Worm (Caenorhabditis elegans) whole organism, young adult: ENCODE data around the gene rict-1.
A peak's percentile ranks its signal among the peaks of the same experiment; 100 is the strongest.

Experiments
- B0019.2 ChIP-seq: fragments of 200-800 bp; sonication (Bioruptor generic); conservative IDR thresholded peaks from 2 replicates; pipeline ENCODE4 v1.3.6; 2022; ENCODE audit warnings: missing genetic modification reagents, missing genetic modification characterization, missing compliant biosample characterization
- B0035.1 ChIP-seq: sonication (generic microtip); optimal IDR thresholded peaks from 2 replicates; lab custom pipeline; 2016; ENCODE audit warnings: missing genetic modification characterization, mild to moderate bottlenecking, missing compliant biosample characterization, missing genotype, missing genetic modification reagents
- B0336.3 ChIP-seq: fragments of 200-800 bp; sonication (Bioruptor generic); IDR thresholded peaks from 2 replicates; pipeline ENCODE4 v1.3.6; 2022; ENCODE audit warnings: missing genetic modification characterization, missing compliant biosample characterization
- C06A6.2 ChIP-seq: fragments of 200-800 bp; sonication (Bioruptor generic); conservative IDR thresholded peaks from 2 replicates; pipeline ENCODE4 v1.3.6; 2022; ENCODE audit warnings: missing genetic modification characterization, missing compliant biosample characterization
- F10E7.11 ChIP-seq: sonication (generic microtip); optimal IDR thresholded peaks from 2 replicates; lab custom pipeline; 2017; ENCODE audit warnings: mild to moderate bottlenecking, missing genetic modification characterization, moderate library complexity, missing compliant biosample characterization
- F37B4.10 ChIP-seq: fragments of 200-800 bp; sonication (Bioruptor generic); IDR thresholded peaks from 2 replicates; pipeline ENCODE4 v1.3.6; 2022; ENCODE audit warnings: missing genetic modification characterization, missing compliant biosample characterization
- Y53G8AR.9 ChIP-seq: fragments of 200-800 bp; sonication (Bioruptor generic); conservative IDR thresholded peaks from 2 replicates; pipeline ENCODE4 v1.3.6; 2022; ENCODE audit warnings: missing genetic modification reagents, missing genetic modification characterization, missing compliant biosample characterization
- Y95B8A.8 ChIP-seq: fragments of 200-800 bp; sonication (Bioruptor generic); IDR thresholded peaks from 2 replicates; pipeline ENCODE4 v1.3.6; 2022; ENCODE audit warnings: missing genetic modification reagents, missing genetic modification characterization, missing compliant biosample characterization
- attf-3 ChIP-seq: fragments of 200-800 bp; sonication (Bioruptor generic); conservative IDR thresholded peaks from 2 replicates; pipeline ENCODE4 v1.3.6; 2022; ENCODE audit warnings: missing genetic modification reagents, missing genetic modification characterization, missing compliant biosample characterization
- attf-5 ChIP-seq: fragments of 200-800 bp; sonication (Bioruptor generic); optimal IDR thresholded peaks from 2 replicates; lab custom pipeline; 2018; ENCODE audit warnings: mild to moderate bottlenecking, missing genetic modification characterization, missing compliant biosample characterization
- bed-2 ChIP-seq: fragments of 200-800 bp; sonication (Bioruptor generic); IDR thresholded peaks from 2 replicates; pipeline ENCODE4 v1.3.6; 2022; ENCODE audit warnings: missing genetic modification reagents, missing genetic modification characterization, missing compliant biosample characterization
- cebp-1 ChIP-seq, 2 experiments: fragments of 200-800 bp in 1 of 2; sonication (Bioruptor generic) in 1 of 2; sonication (generic microtip) in 1 of 2; IDR thresholded peaks in 1 of 2; optimal IDR thresholded peaks in 1 of 2; 2 replicates each; pipeline versions ENCODE4 v1.3.6 to Lab custom; 2017 to 2022; ENCODE audit warnings: missing compliant biosample characterization in 2 of 2, missing genetic modification characterization in 2 of 2, mild to moderate bottlenecking in 1 of 2, missing genetic modification reagents in 1 of 2, moderate library complexity in 1 of 2
- dox-1 ChIP-seq: fragments of 200-800 bp; sonication (Bioruptor generic); IDR thresholded peaks from 2 replicates; pipeline ENCODE4 v1.3.6; 2022; ENCODE audit warnings: missing genetic modification reagents, missing genetic modification characterization, missing compliant biosample characterization
- ekl-4 ChIP-seq: fragments of 200-800 bp; sonication (Bioruptor generic); IDR thresholded peaks from 2 replicates; pipeline ENCODE4 v1.3.6; 2022; ENCODE audit warnings: missing genetic modification reagents, missing genetic modification characterization, missing compliant biosample characterization
- him-1 ChIP-seq: sonication (generic microtip); optimal IDR thresholded peaks from 2 replicates; lab custom pipeline; 2016; ENCODE audit warnings: missing genotype, missing genetic modification reagents, missing genetic modification characterization, missing compliant biosample characterization
- hlh-26 ChIP-seq: fragments of 200-800 bp; sonication (Bioruptor generic); conservative IDR thresholded peaks from 2 replicates; pipeline ENCODE4 v1.3.6; 2022; ENCODE audit warnings: missing genetic modification reagents, missing genetic modification characterization, missing compliant biosample characterization
- hmg-20 ChIP-seq: fragments of 200-800 bp; sonication (Bioruptor generic); IDR thresholded peaks from 2 replicates; pipeline ENCODE4 v1.3.6; 2022; ENCODE audit warnings: missing genetic modification reagents, missing genetic modification characterization, missing compliant biosample characterization
- hrde-1 ChIP-seq: sonication (generic microtip); optimal IDR thresholded peaks from 2 replicates; lab custom pipeline; 2016; ENCODE audit warnings: missing genetic modification characterization, mild to moderate bottlenecking, missing compliant biosample characterization, moderate library complexity, missing genotype, missing genetic modification reagents, borderline replicate concordance
- hsf-1 ChIP-seq: fragments of 200-800 bp; sonication (Bioruptor generic); IDR thresholded peaks from 2 replicates; pipeline ENCODE4 v1.3.6; 2022; ENCODE audit warnings: missing genetic modification reagents, missing genetic modification characterization, missing compliant biosample characterization
- let-526 ChIP-seq: fragments of 200-800 bp; sonication (Bioruptor generic); IDR thresholded peaks from 2 replicates; pipeline ENCODE4 v1.3.6; 2022; ENCODE audit warnings: missing genetic modification reagents, missing genetic modification characterization, missing compliant biosample characterization
- let-607 ChIP-seq, 2 experiments: fragments of 200-800 bp in 1 of 2; sonication (Bioruptor generic) in 1 of 2; sonication (generic microtip) in 1 of 2; optimal IDR thresholded peaks; 2 replicates each; lab custom pipeline; 2016 to 2018; ENCODE audit warnings: mild to moderate bottlenecking in 2 of 2, missing compliant biosample characterization in 2 of 2, missing genetic modification characterization in 2 of 2, moderate library complexity in 2 of 2, missing genotype in 1 of 2
- lin-26 ChIP-seq: fragments of 200-800 bp; sonication (Bioruptor generic); IDR thresholded peaks from 2 replicates; pipeline ENCODE4 v1.3.6; 2022; ENCODE audit warnings: missing genetic modification reagents, missing genetic modification characterization, missing compliant biosample characterization
- madf-6 ChIP-seq: fragments of 200-800 bp; sonication (Bioruptor generic); IDR thresholded peaks from 2 replicates; pipeline ENCODE4 v1.3.6; 2022; ENCODE audit warnings: missing genetic modification reagents, missing genetic modification characterization, missing compliant biosample characterization
- mcd-1 ChIP-seq: fragments of 200-800 bp; sonication (Bioruptor generic); IDR thresholded peaks from 2 replicates; pipeline ENCODE4 v1.3.6; 2022; ENCODE audit warnings: missing genetic modification reagents, missing genetic modification characterization, missing compliant biosample characterization
- nhr-120 ChIP-seq: fragments of 200-800 bp; sonication (Bioruptor generic); IDR thresholded peaks from 2 replicates; pipeline ENCODE4 v1.3.6; 2022; ENCODE audit warnings: missing genetic modification characterization, missing compliant biosample characterization
- nhr-80 ChIP-seq: sonication (generic microtip); optimal IDR thresholded peaks from 2 replicates; lab custom pipeline; 2016; ENCODE audit warnings: missing genetic modification characterization, missing compliant biosample characterization
- pha-4 ChIP-seq: fragments of 150-350 bp; sonication (generic microtip); optimal IDR thresholded peaks from 2 replicates; lab custom pipeline; 2014; ENCODE audit warnings: missing biosample characterization, missing genetic modification reagents, missing genetic modification characterization
- repo-1 ChIP-seq: sonication (generic microtip); optimal IDR thresholded peaks from 2 replicates; lab custom pipeline; 2017; ENCODE audit warnings: mild to moderate bottlenecking, missing genetic modification characterization, missing compliant biosample characterization
- ztf-18 ChIP-seq: sonication (generic microtip); optimal IDR thresholded peaks from 2 replicates; lab custom pipeline; 2016; ENCODE audit warnings: missing genotype, mild to moderate bottlenecking, missing genetic modification characterization, missing compliant biosample characterization
- ztf-22 ChIP-seq: fragments of 200-800 bp; sonication (Bioruptor generic); optimal IDR thresholded peaks from 2 replicates; lab custom pipeline; 2018; ENCODE audit warnings: mild to moderate bottlenecking, missing genetic modification characterization, moderate library complexity, missing compliant biosample characterization
- ztf-26 ChIP-seq: sonication (generic microtip); optimal IDR thresholded peaks from 2 replicates; lab custom pipeline; 2017; ENCODE audit warnings: missing genetic modification characterization, missing compliant biosample characterization

Gene rict-1

DNA sequence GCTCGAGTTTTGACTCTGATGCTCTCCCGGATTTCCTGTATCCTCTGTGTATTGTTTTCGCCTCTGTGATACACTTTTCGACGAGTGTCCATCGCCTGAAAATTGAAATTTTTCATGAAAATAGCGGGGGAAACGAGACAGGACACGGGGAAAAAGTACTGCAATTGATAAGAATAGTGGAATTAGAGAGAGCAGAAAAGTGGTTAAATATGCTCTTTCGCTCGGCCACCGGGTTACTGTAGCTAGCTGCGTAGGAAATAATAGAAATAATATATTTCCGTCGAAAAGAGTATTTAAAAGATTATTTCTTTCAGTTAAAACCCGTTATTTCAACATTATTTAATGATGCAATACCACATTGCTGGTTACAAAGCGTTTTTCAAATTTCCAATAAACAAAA is at the start of gene rict-1:
Gene rict-1 (minus strand): TSS at position 101 of the 400 bp plus-strand sequence.
- TF ChIP-seq nhr-80 (tag; lab: Kevin White, UChicago) (peak; percentile 16), bed-2 (GFP tag; lab: Robert Waterston, UW) (no peak)

DNA sequence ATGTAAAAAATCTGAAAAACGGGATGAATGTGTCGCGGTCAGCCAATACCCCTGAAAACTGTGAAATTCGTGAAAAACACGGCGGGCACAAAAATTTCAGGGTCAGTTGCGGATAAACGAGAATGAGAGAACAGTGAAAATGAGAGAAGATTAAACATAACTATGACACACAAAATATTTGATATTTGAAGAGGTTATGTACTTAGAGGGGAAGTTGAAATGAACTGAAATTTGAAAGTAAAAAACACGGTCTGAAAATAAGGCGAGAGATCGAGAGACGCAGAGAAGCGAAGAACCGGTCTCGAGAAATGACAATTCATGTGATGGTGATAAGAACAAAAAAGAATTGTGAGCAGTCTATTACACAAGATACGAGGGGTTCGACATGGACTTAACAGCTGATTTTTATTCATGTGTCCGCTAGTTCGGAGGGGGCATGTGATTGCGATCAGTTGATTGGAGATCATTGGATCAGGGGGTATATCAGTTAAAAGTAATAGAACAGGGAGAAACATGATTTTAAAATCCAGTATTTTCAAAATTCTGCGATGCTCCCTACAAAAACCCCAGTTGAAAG is 49.2 kb upstream of the rict-1 start, which contains the start of gene moe-3:
Gene moe-3 (minus strand): TSS at position 51 of the 577 bp plus-strand sequence.
- TF ChIP-seq B0336.3 (GFP tag; lab: Robert Waterston, UW) (0 out of 2 replicates have a peak, but pooled peaks have one; percentile 19), mcd-1 (GFP tag; lab: Robert Waterston, UW) (peak; percentile 23; the same call in 1 of the 2 replicates), lin-26 (GFP tag; lab: Robert Waterston, UW) (no peak), cebp-1 (GFP tag; IDR thresholded peaks at IDR 0.05; lab: Robert Waterston, UW) (no peak), cebp-1 (tag; optimal IDR thresholded peaks at IDR 0.05; lab: Kevin White, UChicago) (peak; percentile 55), hsf-1 (GFP tag; lab: Robert Waterston, UW) (no peak), nhr-80 (tag; lab: Kevin White, UChicago) (peak; percentile 73), attf-5 (GFP tag; lab: Kevin White, UChicago) (peak; percentile 51), hlh-26 (GFP tag; lab: Robert Waterston, UW) (no peak), Y95B8A.8 (no peak), dox-1 (GFP tag; lab: Robert Waterston, UW) (0 out of 2 replicates have a peak, but pooled peaks have one; percentile 27)

DNA sequence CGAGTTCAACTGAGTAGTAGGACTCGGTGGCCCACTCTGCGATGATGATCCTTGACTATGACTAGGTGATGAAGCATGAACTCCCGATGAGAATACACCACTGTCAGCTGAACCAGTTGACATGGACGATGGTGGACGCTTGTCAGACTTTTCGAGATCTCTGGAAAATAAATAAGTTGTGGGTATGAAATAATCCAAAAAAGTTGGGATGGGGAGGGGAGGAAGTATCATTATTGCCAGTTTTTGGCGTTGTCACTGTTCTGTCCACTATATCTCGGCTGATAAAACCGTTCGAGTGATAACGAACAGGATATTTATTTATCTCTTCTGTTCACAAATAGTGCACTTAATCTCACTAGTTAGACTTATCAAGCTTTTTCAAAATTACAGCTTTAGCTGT is 47.5 kb upstream of the rict-1 start:
- no peak for TF ChIP-seq madf-6
- no peak for TF ChIP-seq let-607 (tag; optimal IDR thresholded peaks at IDR 0.05; lab: Kevin White, UChicago)
- TF ChIP-seq hmg-20 (GFP tag; lab: Robert Waterston, UW): no peak
- no peak for TF ChIP-seq Y53G8AR.9 (GFP tag; lab: Robert Waterston, UW)
- TF ChIP-seq nhr-120 (GFP tag; lab: Robert Waterston, UW): no peak
- peak; percentile 6 for TF ChIP-seq attf-5 (GFP tag; lab: Kevin White, UChicago)
- TF ChIP-seq C06A6.2 (GFP tag; lab: Robert Waterston, UW): no peak

DNA sequence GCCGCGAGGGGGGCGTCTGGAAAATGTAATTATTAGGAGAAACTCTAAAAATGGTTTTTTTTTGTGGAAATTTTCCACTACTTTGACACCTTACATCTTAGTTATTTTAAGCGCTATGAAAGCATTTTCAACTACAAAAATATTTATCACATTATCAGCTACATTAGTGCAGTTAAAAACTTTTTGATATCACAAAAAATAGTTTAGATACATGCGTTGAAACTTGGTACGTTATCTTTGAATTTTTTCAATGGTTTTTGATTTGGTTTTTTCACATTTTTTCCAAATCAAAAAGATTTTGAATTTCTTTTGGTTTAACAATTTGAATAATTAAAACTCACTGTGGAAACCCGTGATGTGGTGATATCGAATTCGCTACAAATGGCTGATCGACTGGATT is 46.4 kb upstream of the rict-1 start:
- TF ChIP-seq attf-5 (GFP tag; lab: Kevin White, UChicago): no peak
- TF ChIP-seq ztf-22 (GFP tag; lab: Kevin White, UChicago): no peak
- no peak for TF ChIP-seq hrde-1 (tag; lab: Kevin White, UChicago)
- no peak for TF ChIP-seq ztf-26 (tag; lab: Kevin White, UChicago)
- no peak for TF ChIP-seq pha-4 (tag; lab: Kevin White, UChicago)
- no peak for TF ChIP-seq B0019.2
- TF ChIP-seq F10E7.11: no peak
- TF ChIP-seq ztf-18: no peak
- no peak for TF ChIP-seq him-1
- TF ChIP-seq B0035.1 (tag; lab: Kevin White, UChicago): no peak
- no peak for TF ChIP-seq attf-3 (GFP tag; lab: Robert Waterston, UW)
- no peak for TF ChIP-seq let-526 (GFP tag; lab: Robert Waterston, UW)
- TF ChIP-seq repo-1 (tag; lab: Kevin White, UChicago): no peak

ce11 chrII:13159869-13160268 is 43.3 kb upstream of the rict-1 start:
- TF ChIP-seq ekl-4: no peak
- 0 out of 2 replicates have a peak, but pooled peaks have one; percentile 49 for TF ChIP-seq F37B4.10 (GFP tag; lab: Robert Waterston, UW)
- TF ChIP-seq cebp-1 (GFP tag; IDR thresholded peaks at IDR 0.05; lab: Robert Waterston, UW): no peak
- peak; percentile 38 for TF ChIP-seq cebp-1 (tag; optimal IDR thresholded peaks at IDR 0.05; lab: Kevin White, UChicago)
